Worm (Caenorhabditis elegans) whole organism, mixed stage, embryonic: ENCODE measurements around the gene F53C3.4.

Experiments
- M03D4.4 ChIP-seq: sonication (generic microtip); optimal IDR thresholded peaks from 2 replicates; lab custom pipeline; 2017; ENCODE audit warnings: mild to moderate bottlenecking, missing genetic modification characterization, missing compliant biosample characterization
- blmp-1 ChIP-seq: fragments of 150-350 bp; optimal IDR thresholded peaks from 2 replicates; lab custom pipeline; 2014; ENCODE audit warnings: missing biosample characterization, missing genetic modification characterization
- ceh-43 ChIP-seq: fragments of 200-800 bp; sonication (Bioruptor generic); optimal IDR thresholded peaks from 2 replicates; lab custom pipeline; 2018; ENCODE audit warnings: mild to moderate bottlenecking, missing genetic modification characterization, moderate library complexity, missing compliant biosample characterization
- ceh-83 ChIP-seq: fragments of 200-800 bp; sonication (Bioruptor generic); optimal IDR thresholded peaks from 2 replicates; lab custom pipeline; 2018; ENCODE audit warnings: mild to moderate bottlenecking, missing genetic modification characterization, missing compliant biosample characterization
- ces-1 ChIP-seq: fragments of 150-350 bp; optimal IDR thresholded peaks from 2 replicates; lab custom pipeline; 2014; ENCODE audit warnings: missing biosample characterization, missing genetic modification reagents, missing genetic modification characterization
- cnd-1 ChIP-seq: fragments of 200-800 bp; sonication (Bioruptor generic); optimal IDR thresholded peaks from 2 replicates; lab custom pipeline; 2018; ENCODE audit warnings: mild to moderate bottlenecking, missing genetic modification characterization, missing compliant biosample characterization
- drap-1 ChIP-seq: fragments of 200-800 bp; sonication (Bioruptor generic); optimal IDR thresholded peaks from 3 replicates; lab custom pipeline; 2018; ENCODE audit warnings: mild to moderate bottlenecking, missing genetic modification characterization, missing compliant biosample characterization
- elt-3 ChIP-seq: fragments of 150-350 bp; optimal IDR thresholded peaks from 2 replicates; lab custom pipeline; 2014; ENCODE audit warnings: missing biosample characterization, missing genetic modification characterization
- flh-1 ChIP-seq: fragments of 200-800 bp; sonication (Bioruptor generic); optimal IDR thresholded peaks from 2 replicates; lab custom pipeline; 2018; ENCODE audit warnings: mild to moderate bottlenecking, missing genetic modification characterization, moderate library complexity, missing compliant biosample characterization
- ham-2 ChIP-seq: fragments of 200-800 bp; sonication (Bioruptor generic); optimal IDR thresholded peaks from 2 replicates; lab custom pipeline; 2018; ENCODE audit warnings: mild to moderate bottlenecking, missing genetic modification characterization, missing compliant biosample characterization
- hlh-1 ChIP-seq: fragments of 150-350 bp; optimal IDR thresholded peaks from 2 replicates; lab custom pipeline; 2014; ENCODE audit warnings: missing biosample characterization, missing genetic modification reagents, missing genetic modification characterization
- lin-13 ChIP-seq: fragments of 150-350 bp; optimal IDR thresholded peaks from 2 replicates; lab custom pipeline; 2014; ENCODE audit warnings: missing biosample characterization, missing genetic modification characterization
- lin-32 ChIP-seq: fragments of 200-800 bp; sonication (Bioruptor generic); optimal IDR thresholded peaks from 2 replicates; lab custom pipeline; 2018; ENCODE audit warnings: mild to moderate bottlenecking, missing genetic modification characterization, missing compliant biosample characterization
- lsy-2 ChIP-seq: fragments of 150-350 bp; optimal IDR thresholded peaks from 2 replicates; lab custom pipeline; 2014; ENCODE audit warnings: missing biosample characterization, missing genetic modification characterization
- mab-5 ChIP-seq: fragments of 150-350 bp; optimal IDR thresholded peaks from 2 replicates; lab custom pipeline; 2014; ENCODE audit warnings: missing biosample characterization, missing genetic modification characterization
- mep-1 ChIP-seq: fragments of 150-350 bp; optimal IDR thresholded peaks from 2 replicates; lab custom pipeline; 2017; ENCODE audit warnings: missing biosample characterization, missing genetic modification reagents, missing genetic modification characterization, inconsistent platforms
- mls-2 ChIP-seq: sonication (generic microtip); optimal IDR thresholded peaks from 2 replicates; lab custom pipeline; 2016; ENCODE audit warnings: mild to moderate bottlenecking, missing genetic modification characterization, moderate library complexity, missing compliant biosample characterization
- nhr-12 ChIP-seq: fragments of 150-350 bp; optimal IDR thresholded peaks from 2 replicates; lab custom pipeline; 2014; ENCODE audit warnings: missing biosample characterization, missing genetic modification characterization
- nhr-2 ChIP-seq: fragments of 150-350 bp; optimal IDR thresholded peaks from 2 replicates; lab custom pipeline; 2014; ENCODE audit warnings: missing biosample characterization, missing genetic modification characterization
- nhr-237 ChIP-seq: fragments of 150-350 bp; optimal IDR thresholded peaks from 2 replicates; lab custom pipeline; 2014; ENCODE audit warnings: missing biosample characterization, missing genetic modification characterization
- nhr-28 ChIP-seq: fragments of 150-350 bp; optimal IDR thresholded peaks from 2 replicates; lab custom pipeline; 2014; ENCODE audit warnings: missing biosample characterization, missing genetic modification characterization
- nhr-76 ChIP-seq: sonication (generic microtip); optimal IDR thresholded peaks from 2 replicates; lab custom pipeline; 2017; ENCODE audit warnings: missing biosample characterization, missing genetic modification characterization
- pha-4 ChIP-seq: fragments of 150-350 bp; optimal IDR thresholded peaks from 2 replicates; lab custom pipeline; 2018; ENCODE audit warnings: missing biosample characterization, missing genetic modification reagents, missing genetic modification characterization
- sem-2 ChIP-seq: fragments of 200-800 bp; sonication (Bioruptor generic); optimal IDR thresholded peaks from 2 replicates; lab custom pipeline; 2018; ENCODE audit warnings: mild to moderate bottlenecking, missing genetic modification characterization, missing compliant biosample characterization
- snpc-4 ChIP-seq: fragments of 150-350 bp; optimal IDR thresholded peaks from 2 replicates; lab custom pipeline; 2014; ENCODE audit warnings: missing biosample characterization, missing genetic modification characterization
- sptf-1 ChIP-seq: sonication (generic microtip); optimal IDR thresholded peaks from 2 replicates; lab custom pipeline; 2017; ENCODE audit warnings: mild to moderate bottlenecking, missing genetic modification characterization, moderate library complexity, missing compliant biosample characterization
- tbx-8 ChIP-seq: fragments of 200-800 bp; sonication (Bioruptor generic); optimal IDR thresholded peaks from 2 replicates; lab custom pipeline; 2018; ENCODE audit warnings: mild to moderate bottlenecking, missing genetic modification characterization, moderate library complexity, missing compliant biosample characterization
- unc-120 ChIP-seq: sonication (generic microtip); optimal IDR thresholded peaks from 2 replicates; lab custom pipeline; 2017; ENCODE audit warnings: missing genetic modification characterization, missing compliant biosample characterization; ENCODE audit not compliant: poor library complexity, severe bottlenecking
- unc-39 ChIP-seq: fragments of 150-350 bp; optimal IDR thresholded peaks from 2 replicates; lab custom pipeline; 2014; ENCODE audit warnings: missing biosample characterization, missing genetic modification characterization
- unc-62 ChIP-seq: fragments of 150-350 bp; optimal IDR thresholded peaks from 2 replicates; lab custom pipeline; 2014; ENCODE audit warnings: missing biosample characterization, missing genetic modification reagents, missing genetic modification characterization
- zip-8 ChIP-seq: fragments of 150-350 bp; optimal IDR thresholded peaks from 2 replicates; lab custom pipeline; 2014; ENCODE audit warnings: missing biosample characterization, missing genetic modification characterization
- ztf-11 ChIP-seq: fragments of 150-350 bp; optimal IDR thresholded peaks from 2 replicates; lab custom pipeline; 2014; ENCODE audit warnings: missing biosample characterization, missing genetic modification characterization

The F53C3.4 gene

DNA sequence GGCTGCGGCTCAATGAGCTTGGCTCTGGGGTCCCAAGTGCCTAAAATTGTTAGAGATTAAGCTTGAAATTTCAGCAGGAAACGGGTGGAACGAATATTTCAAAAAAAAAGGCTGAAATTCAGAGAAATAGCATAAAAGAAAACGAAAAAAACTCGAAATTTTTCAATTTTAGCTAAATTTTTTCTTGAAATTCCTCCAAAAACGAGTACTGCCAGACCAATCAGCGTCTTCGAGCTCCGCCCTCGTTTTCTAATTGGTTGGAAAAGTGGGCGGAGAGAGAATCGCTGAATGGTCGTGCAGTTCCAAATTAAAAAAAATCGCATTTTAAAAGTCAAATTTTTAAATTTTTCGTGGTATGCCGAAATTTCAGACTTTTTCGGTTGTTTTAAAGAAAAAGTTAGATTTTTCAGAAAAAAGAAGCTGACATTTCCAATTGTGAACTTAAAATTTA, 26.8 kb downstream of the F53C3.4 start, which contains the start of gene plpp-1.1:
Gene plpp-1.1 (minus strand): TSS at position 51 of the 451 bp plus-strand sequence.
- TF ChIP-seq nhr-237 (tag; lab: Kevin White, UChicago) (no peak), sem-2 (GFP tag; lab: Kevin White, UChicago) (no peak), flh-1 (no peak), nhr-2 (tag; lab: Kevin White, UChicago) (no peak), unc-120 (no peak), ham-2 (GFP tag; lab: Kevin White, UChicago) (no peak), sptf-1 (tag; lab: Kevin White, UChicago) (no peak), ztf-11 (tag; lab: Kevin White, UChicago) (no peak), blmp-1 (no peak), M03D4.4 (tag; lab: Kevin White, UChicago) (no peak), cnd-1 (no peak), snpc-4 (tag; lab: Kevin White, UChicago) (no peak), zip-8 (tag; lab: Kevin White, UChicago) (no peak), ces-1 (GFP tag; lab: Kevin White, UChicago) (no peak), mls-2 (no peak), nhr-12 (tag; lab: Kevin White, UChicago) (no peak)
- TF ChIP-seq, all 35 proteins: peak for 0

DNA sequence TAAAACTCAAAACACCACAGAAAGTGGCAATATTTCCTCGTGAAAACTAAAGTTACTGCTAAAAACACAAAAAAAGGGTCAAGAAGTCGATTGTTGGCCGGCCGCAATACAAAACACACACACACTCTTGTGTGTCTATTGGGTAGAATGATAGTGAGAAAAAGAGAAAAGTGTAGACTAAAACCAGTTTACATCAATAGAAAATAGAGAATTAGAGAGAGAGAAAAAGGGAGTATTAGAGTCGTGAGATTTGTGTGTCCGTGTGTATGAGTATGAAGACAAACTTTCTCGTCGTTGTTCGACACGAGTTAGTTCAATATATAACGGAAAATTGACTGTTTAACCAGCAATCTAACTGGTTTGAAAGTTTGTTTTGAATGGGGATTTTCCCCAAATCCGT, 28.2 kb downstream of the F53C3.4 start:
- TF ChIP-seq lin-32 (no peak), tbx-8 (GFP tag; lab: Kevin White, UChicago) (no peak), mab-5 (tag; lab: Kevin White, UChicago) (no peak), sptf-1 (tag; lab: Kevin White, UChicago) (no peak)

DNA sequence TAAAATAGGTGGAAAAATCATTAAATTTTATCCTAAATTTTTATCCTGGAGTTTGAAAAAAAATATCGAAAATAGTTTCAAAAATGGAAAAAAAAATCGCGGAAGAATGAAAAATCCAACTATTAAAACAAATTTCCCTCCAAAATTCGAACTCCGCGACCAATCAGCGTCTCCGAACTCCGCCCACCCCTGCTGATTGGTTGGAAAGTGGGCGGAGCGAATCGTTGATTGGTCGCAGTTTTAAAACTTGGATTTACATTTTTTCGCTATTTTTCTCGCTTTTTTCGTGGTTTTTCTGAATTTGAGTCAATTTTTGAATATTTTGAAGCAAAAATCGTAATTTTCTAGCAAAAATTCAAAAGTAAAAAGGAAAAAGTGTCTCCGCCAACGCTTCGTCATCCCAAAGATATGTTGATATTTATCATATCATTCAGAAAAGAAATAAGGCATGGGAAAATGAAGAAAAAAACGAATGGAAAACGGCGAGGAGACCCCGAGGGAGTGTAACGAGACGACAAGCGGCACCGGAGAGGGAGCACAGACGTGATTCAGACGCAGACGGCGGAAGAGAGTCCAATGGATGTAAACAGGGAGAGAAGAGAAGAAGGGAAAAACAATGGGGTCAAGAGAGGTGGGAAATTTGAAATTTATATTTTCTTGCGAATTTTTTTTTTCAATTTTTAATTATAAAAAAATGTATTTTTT, 29.4 kb downstream of the F53C3.4 start:
- peak; percentile 2 for TF ChIP-seq mep-1 (tag; lab: Kevin White, UChicago)
- TF ChIP-seq lin-13 (tag; lab: Kevin White, UChicago) = peak; percentile 38
- TF ChIP-seq unc-62 = peak; percentile 36
- TF ChIP-seq hlh-1 (tag; lab: Kevin White, UChicago) = peak; percentile 58
- TF ChIP-seq nhr-12 (tag; lab: Kevin White, UChicago) = no peak
- TF ChIP-seq pha-4 = peak; percentile 70

ce11 chrII:3931230-3931629, 30.0 kb downstream of the F53C3.4 start:
- TF ChIP-seq elt-3 (tag; lab: Kevin White, UChicago) = no peak
- no peak for TF ChIP-seq ceh-83
- TF ChIP-seq drap-1 (GFP tag; lab: Kevin White, UChicago) = no peak
- no peak for TF ChIP-seq lin-32
- no peak for TF ChIP-seq blmp-1
- TF ChIP-seq nhr-12 (tag; lab: Kevin White, UChicago) = no peak
- no peak for TF ChIP-seq sem-2 (GFP tag; lab: Kevin White, UChicago)
- TF ChIP-seq lin-13 (tag; lab: Kevin White, UChicago) = no peak
- no peak for TF ChIP-seq lsy-2 (tag; lab: Kevin White, UChicago)
- TF ChIP-seq snpc-4 (tag; lab: Kevin White, UChicago) = no peak
- TF ChIP-seq ceh-43 = no peak
- TF ChIP-seq nhr-76 (tag; lab: Kevin White, UChicago) = no peak

DNA sequence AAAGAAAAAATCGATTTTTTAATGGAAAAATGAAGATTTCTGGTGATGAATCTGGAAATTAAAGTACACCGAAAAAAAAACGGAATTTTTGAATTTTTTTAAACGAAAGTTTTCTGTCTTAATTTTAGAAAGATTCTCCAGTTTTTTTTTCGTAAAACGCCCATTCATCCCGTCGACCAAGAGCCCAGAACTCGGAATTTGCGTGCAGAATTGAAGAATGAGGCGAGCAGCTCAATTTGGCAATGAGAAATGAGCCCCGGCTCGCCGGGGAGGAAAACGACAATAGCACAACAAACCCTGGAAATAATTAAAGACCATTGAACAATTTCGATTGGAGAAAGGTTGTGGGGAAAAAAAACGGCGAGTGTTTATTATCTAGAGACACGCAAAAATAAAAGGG, 30.6 kb downstream of the F53C3.4 start:
- no peak for TF ChIP-seq nhr-2 (tag; lab: Kevin White, UChicago)
- TF ChIP-seq unc-39 (tag; lab: Kevin White, UChicago) = no peak
- TF ChIP-seq nhr-28 (tag; lab: Kevin White, UChicago) = no peak
